Worm (Caenorhabditis elegans) whole organism, L1 larva: ENCODE data around the gene E02H4.8.

Experiments
- F16B12.6 ChIP-seq: fragments of 150-350 bp; optimal IDR thresholded peaks from 2 replicates; lab custom pipeline; 2014; ENCODE audit warnings: missing biosample characterization, missing genetic modification characterization
- alr-1 ChIP-seq: fragments of 200-800 bp; sonication (Bioruptor generic); optimal IDR thresholded peaks from 2 replicates; lab custom pipeline; 2018; ENCODE audit warnings: borderline replicate concordance, mild to moderate bottlenecking, missing genetic modification characterization, missing compliant biosample characterization
- ceh-63 ChIP-seq: fragments of 200-800 bp; sonication (Bioruptor generic); optimal IDR thresholded peaks from 2 replicates; lab custom pipeline; 2018; ENCODE audit warnings: mild to moderate bottlenecking, missing genetic modification characterization, missing compliant biosample characterization
- ceh-8 ChIP-seq: fragments of 200-800 bp; sonication (Bioruptor generic); optimal IDR thresholded peaks from 2 replicates; lab custom pipeline; 2018; ENCODE audit warnings: mild to moderate bottlenecking, missing genetic modification characterization, moderate library complexity, missing compliant biosample characterization
- ceh-82 ChIP-seq, 3 experiments: fragments of 150-350 bp in 1 of 3; sonication (generic microtip) in 2 of 3; optimal IDR thresholded peaks; 2 replicates each; lab custom pipeline; 2014 to 2017; ENCODE audit warnings: missing biosample characterization in 3 of 3, missing genetic modification characterization in 3 of 3
- ceh-90 ChIP-seq: sonication (generic microtip); optimal IDR thresholded peaks from 2 replicates; lab custom pipeline; 2016; ENCODE audit warnings: missing genetic modification characterization, missing compliant biosample characterization
- ces-1 ChIP-seq: fragments of 150-350 bp; optimal IDR thresholded peaks from 2 replicates; lab custom pipeline; 2014; ENCODE audit warnings: missing biosample characterization, missing genetic modification reagents, missing genetic modification characterization
- dpl-1 ChIP-seq, 3 experiments: fragments of 150-350 bp in 2 of 3; sonication (generic microtip) in 1 of 3; optimal IDR thresholded peaks; 2 replicates each; lab custom pipeline; 2014 to 2017; ENCODE audit warnings: missing biosample characterization in 3 of 3, missing genetic modification characterization in 3 of 3, missing genetic modification reagents in 3 of 3
- dsc-1 ChIP-seq: sonication (generic microtip); optimal IDR thresholded peaks from 2 replicates; lab custom pipeline; 2016; ENCODE audit warnings: mild to moderate bottlenecking, missing genetic modification characterization, missing compliant biosample characterization
- efl-1 ChIP-seq, 4 experiments: fragments of 150-350 bp; optimal IDR thresholded peaks in 3 of 4; peaks in 1 of 4; 1 replicate in 1 of 4; 2 replicates in 3 of 4; lab custom pipeline; 2014; ENCODE audit warnings: missing biosample characterization in 2 of 4, missing genetic modification characterization in 2 of 4, missing genetic modification reagents in 2 of 4
- efl-3 ChIP-seq: fragments of 200-800 bp; sonication (Bioruptor generic); optimal IDR thresholded peaks from 2 replicates; lab custom pipeline; 2018; ENCODE audit warnings: mild to moderate bottlenecking, missing genetic modification characterization, missing compliant biosample characterization
- fkh-10 ChIP-seq: sonication (generic microtip); optimal IDR thresholded peaks from 2 replicates; lab custom pipeline; 2017; ENCODE audit warnings: missing biosample characterization, missing genetic modification reagents, missing genetic modification characterization
- fkh-4 ChIP-seq: sonication (generic microtip); optimal IDR thresholded peaks from 2 replicates; lab custom pipeline; 2016; ENCODE audit warnings: missing compliant biosample characterization, missing genetic modification characterization, borderline replicate concordance
- fkh-8 ChIP-seq: sonication (generic microtip); optimal IDR thresholded peaks from 2 replicates; lab custom pipeline; 2016; ENCODE audit warnings: mild to moderate bottlenecking, missing genetic modification characterization, missing compliant biosample characterization
- grh-1 ChIP-seq: fragments of 200-800 bp; sonication (Bioruptor generic); IDR thresholded peaks from 2 replicates; pipeline ENCODE4 v1.3.6; 2022; ENCODE audit warnings: missing genetic modification reagents, missing genetic modification characterization, missing compliant biosample characterization
- hlh-17 ChIP-seq: fragments of 200-800 bp; sonication (Bioruptor generic); optimal IDR thresholded peaks from 2 replicates; lab custom pipeline; 2018; ENCODE audit warnings: missing genetic modification characterization, mild to moderate bottlenecking, missing compliant biosample characterization, moderate library complexity, borderline replicate concordance
- hlh-4 ChIP-seq: sonication (generic microtip); optimal IDR thresholded peaks from 2 replicates; lab custom pipeline; 2016; ENCODE audit warnings: mild to moderate bottlenecking, missing genetic modification characterization, missing compliant biosample characterization
- hpl-2 ChIP-seq: fragments of 150-350 bp; optimal IDR thresholded peaks from 2 replicates; lab custom pipeline; 2014; ENCODE audit warnings: missing biosample characterization, missing genetic modification reagents, missing genetic modification characterization
- isw-1 ChIP-seq: fragments of 200-800 bp; sonication (Bioruptor generic); IDR thresholded peaks from 2 replicates; pipeline ENCODE4 v1.3.6; 2022; ENCODE audit warnings: missing genetic modification characterization, missing compliant biosample characterization
- jun-1 ChIP-seq: fragments of 150-350 bp; optimal IDR thresholded peaks from 2 replicates; lab custom pipeline; 2014; ENCODE audit warnings: missing biosample characterization, missing genetic modification reagents, missing genetic modification characterization
- lin-15B ChIP-seq: fragments of 150-350 bp; sonication (generic microtip); optimal IDR thresholded peaks from 3 replicates; lab custom pipeline; 2014; ENCODE audit warnings: missing biosample characterization, missing genetic modification characterization
- lin-35 ChIP-seq, 2 experiments: fragments of 150-350 bp; optimal IDR thresholded peaks; 2 replicates each; lab custom pipeline; 2014; ENCODE audit warnings: missing biosample characterization in 2 of 2, missing genetic modification characterization in 2 of 2, missing genetic modification reagents in 2 of 2
- lin-39 ChIP-seq: fragments of 150-350 bp; optimal IDR thresholded peaks from 2 replicates; lab custom pipeline; 2014; ENCODE audit warnings: missing biosample characterization, missing genetic modification reagents, missing genetic modification characterization
- lsy-2 ChIP-seq, 2 experiments: fragments of 150-350 bp; optimal IDR thresholded peaks; 2 replicates each; lab custom pipeline; 2014; ENCODE audit warnings: missing biosample characterization in 2 of 2, missing genetic modification characterization in 2 of 2
- mab-9 ChIP-seq: fragments of 200-800 bp; sonication (Bioruptor generic); IDR thresholded peaks from 2 replicates; pipeline ENCODE4 v1.3.6; 2022; ENCODE audit warnings: missing genetic modification reagents, missing genetic modification characterization, missing compliant biosample characterization
- mdl-1 ChIP-seq, 2 experiments: fragments of 150-350 bp; optimal IDR thresholded peaks; 2 replicates each; lab custom pipeline; 2014 to 2017; ENCODE audit warnings: missing biosample characterization in 2 of 2, missing genetic modification characterization in 2 of 2, inconsistent platforms in 1 of 2
- mef-2 ChIP-seq: fragments of 150-350 bp; optimal IDR thresholded peaks from 2 replicates; lab custom pipeline; 2014; ENCODE audit warnings: missing biosample characterization, missing genetic modification characterization
- mep-1 ChIP-seq: fragments of 150-350 bp; optimal IDR thresholded peaks from 2 replicates; lab custom pipeline; 2014; ENCODE audit warnings: missing biosample characterization, missing genetic modification characterization
- nhr-11 ChIP-seq: fragments of 150-350 bp; optimal IDR thresholded peaks from 2 replicates; lab custom pipeline; 2014; ENCODE audit warnings: missing biosample characterization, missing genetic modification characterization
- nhr-12 ChIP-seq: sonication (generic microtip); optimal IDR thresholded peaks from 2 replicates; lab custom pipeline; 2017; ENCODE audit warnings: missing biosample characterization, missing genetic modification characterization
- nhr-19 ChIP-seq: fragments of 200-800 bp; sonication (Bioruptor generic); conservative IDR thresholded peaks from 2 replicates; pipeline ENCODE4 v1.3.6; 2022; ENCODE audit warnings: missing genetic modification characterization, missing compliant biosample characterization
- nhr-20 ChIP-seq: sonication (generic microtip); optimal IDR thresholded peaks from 2 replicates; lab custom pipeline; 2016; ENCODE audit warnings: mild to moderate bottlenecking, missing genetic modification characterization, missing compliant biosample characterization
- nhr-237 ChIP-seq: fragments of 150-350 bp; optimal IDR thresholded peaks from 2 replicates; lab custom pipeline; 2014; ENCODE audit warnings: missing biosample characterization, missing genetic modification characterization
- nhr-71 ChIP-seq: sonication (generic microtip); optimal IDR thresholded peaks from 2 replicates; lab custom pipeline; 2016; ENCODE audit warnings: mild to moderate bottlenecking, missing genetic modification characterization, moderate library complexity, missing compliant biosample characterization
- nhr-77 ChIP-seq: fragments of 150-350 bp; optimal IDR thresholded peaks from 2 replicates; lab custom pipeline; 2014; ENCODE audit warnings: missing biosample characterization, missing genetic modification characterization
- nhr-85 ChIP-seq: sonication (generic microtip); peaks from one replicate; lab custom pipeline; 2016; ENCODE audit warnings: missing genetic modification characterization, inconsistent platforms, missing compliant biosample characterization
- pag-3 ChIP-seq: sonication (generic microtip); optimal IDR thresholded peaks from 2 replicates; lab custom pipeline; 2017; ENCODE audit warnings: missing genetic modification characterization, mild to moderate bottlenecking, missing compliant biosample characterization, antibody characterized with exemption, borderline replicate concordance; ENCODE audit not compliant: insufficient read depth
- pax-3 ChIP-seq: fragments of 200-800 bp; sonication (Bioruptor generic); optimal IDR thresholded peaks from 2 replicates; lab custom pipeline; 2018; ENCODE audit warnings: mild to moderate bottlenecking, missing genetic modification characterization, moderate library complexity, missing compliant biosample characterization
- rnt-1 ChIP-seq: sonication (generic microtip); optimal IDR thresholded peaks from 2 replicates; lab custom pipeline; 2016; ENCODE audit warnings: mild to moderate bottlenecking, missing genetic modification characterization, moderate library complexity, missing compliant biosample characterization
- snu-23 ChIP-seq: sonication (generic microtip); optimal IDR thresholded peaks from 2 replicates; lab custom pipeline; 2016; ENCODE audit warnings: missing genetic modification characterization, missing compliant biosample characterization
- sox-4 ChIP-seq: sonication (generic microtip); optimal IDR thresholded peaks from 2 replicates; lab custom pipeline; 2016; ENCODE audit warnings: missing genetic modification characterization, missing compliant biosample characterization
- sptf-1 ChIP-seq: fragments of 150-350 bp; optimal IDR thresholded peaks from 2 replicates; lab custom pipeline; 2014; ENCODE audit warnings: missing biosample characterization, missing genetic modification characterization
- swsn-7 ChIP-seq: sonication (generic microtip); optimal IDR thresholded peaks from 2 replicates; lab custom pipeline; 2016; ENCODE audit warnings: missing genetic modification characterization, missing compliant biosample characterization
- tbx-2 ChIP-seq: sonication (generic microtip); optimal IDR thresholded peaks from 2 replicates; lab custom pipeline; 2016; ENCODE audit warnings: missing genetic modification characterization, missing compliant biosample characterization
- tlp-1 ChIP-seq: fragments of 150-350 bp; optimal IDR thresholded peaks from 2 replicates; lab custom pipeline; 2014; ENCODE audit warnings: missing biosample characterization, missing genetic modification characterization
- unc-130 ChIP-seq: fragments of 150-350 bp; optimal IDR thresholded peaks from 2 replicates; lab custom pipeline; 2017; ENCODE audit warnings: missing biosample characterization, missing genetic modification characterization, inconsistent platforms
- unc-30 ChIP-seq: sonication (generic microtip); optimal IDR thresholded peaks from 2 replicates; lab custom pipeline; 2017; ENCODE audit warnings: missing biosample characterization, missing genetic modification characterization
- unc-62 ChIP-seq: fragments of 150-350 bp; optimal IDR thresholded peaks from 2 replicates; lab custom pipeline; 2014; ENCODE audit warnings: missing biosample characterization, missing genetic modification reagents, missing genetic modification characterization
- vab-15 ChIP-seq: sonication (generic microtip); optimal IDR thresholded peaks from 2 replicates; lab custom pipeline; 2017; ENCODE audit warnings: missing genotype, mild to moderate bottlenecking, missing genetic modification characterization, missing compliant biosample characterization
- xbp-1 ChIP-seq: sonication (generic microtip); optimal IDR thresholded peaks from 2 replicates; lab custom pipeline; 2016; ENCODE audit warnings: missing genetic modification characterization, missing compliant biosample characterization
- zag-1 ChIP-seq: fragments of 150-350 bp; optimal IDR thresholded peaks from 2 replicates; lab custom pipeline; 2014; ENCODE audit warnings: missing biosample characterization, missing genetic modification characterization
- ztf-4 ChIP-seq: fragments of 150-350 bp; optimal IDR thresholded peaks from 2 replicates; lab custom pipeline; 2014; ENCODE audit warnings: missing biosample characterization, missing genetic modification characterization

The E02H4.8 gene

DNA sequence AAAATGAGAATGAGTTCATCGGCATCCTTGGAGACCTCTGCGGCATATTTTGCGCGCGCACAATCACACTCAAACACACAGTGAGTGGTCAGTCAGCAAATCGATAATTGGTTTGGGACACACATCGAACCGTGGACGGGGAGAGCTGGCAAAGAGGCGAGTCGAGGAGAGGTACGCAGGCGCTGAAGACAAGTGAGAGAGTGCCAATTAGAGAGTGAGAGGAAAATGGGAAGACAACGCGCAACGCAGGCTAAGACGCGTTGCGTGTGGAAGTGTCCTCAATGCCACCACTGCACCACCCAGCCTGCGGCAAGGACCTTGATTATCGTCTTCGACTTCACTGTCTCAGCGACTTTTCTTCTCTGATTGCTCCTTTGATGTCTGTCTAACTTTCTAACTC is 33.8 kb upstream of the E02H4.8 start (continued):
- no peak for TF ChIP-seq hlh-17 (GFP tag; lab: Kevin White, UChicago)
- peak; percentile 75 for TF ChIP-seq swsn-7 (tag; lab: Kevin White, UChicago)
- TF ChIP-seq ztf-4 (tag; lab: Kevin White, UChicago) = peak; percentile 27
- peak; percentile 73 for TF ChIP-seq dsc-1 (tag; lab: Kevin White, UChicago)
- TF ChIP-seq fkh-4 (tag; lab: Kevin White, UChicago) = peak; percentile 27
- peak; percentile 75 for TF ChIP-seq nhr-19 (GFP tag; lab: Robert Waterston, UW)
- TF ChIP-seq grh-1 (GFP tag; lab: Robert Waterston, UW) = 0 out of 2 replicates have a peak, but pooled peaks have one; percentile 28
- TF ChIP-seq lsy-2 (tag; optimal IDR thresholded peaks at IDR 0.05; lab: Kevin White, UChicago) = peak; percentile 60 to 72
- TF ChIP-seq nhr-20 = peak; percentile 77
- TF ChIP-seq ceh-90 (tag; lab: Kevin White, UChicago) = no peak
- peak; percentile 63 to 72 (median 65) for TF ChIP-seq ceh-82 (tag; optimal IDR thresholded peaks at IDR 0.05; lab: Kevin White, UChicago)
- no peak for TF ChIP-seq lin-15B (tag; lab: Kevin White, UChicago)
- TF ChIP-seq pax-3 (tag; lab: Kevin White, UChicago) = no peak
- peak; percentile 46 for TF ChIP-seq pag-3 (tag; lab: Kevin White, UChicago)
- peak; percentile 88 for TF ChIP-seq nhr-71
- no peak for TF ChIP-seq nhr-12 (tag; lab: Kevin White, UChicago)
- TF ChIP-seq unc-62 (GFP tag; lab: Kevin White, UChicago) = no peak
- no peak for TF ChIP-seq ces-1 (GFP tag; lab: Kevin White, UChicago)
- TF ChIP-seq tlp-1 (tag; lab: Kevin White, UChicago) = no peak
- peak; percentile 76 for TF ChIP-seq tbx-2 (tag; lab: Kevin White, UChicago)
- TF ChIP-seq F16B12.6 (tag; lab: Kevin White, UChicago) = peak; percentile 38
- peak; percentile 38 for TF ChIP-seq jun-1 (tag; lab: Kevin White, UChicago)
- TF ChIP-seq unc-130 = no peak
- no peak for TF ChIP-seq sox-4 (tag; lab: Kevin White, UChicago)
- TF ChIP-seq mdl-1 (tag; optimal IDR thresholded peaks at IDR 0.05; lab: Kevin White, UChicago) = peak in 1 of 2 experiments; percentile 72
- TF ChIP-seq efl-3 (GFP tag; lab: Kevin White, UChicago) = no peak
- TF ChIP-seq ceh-63 (GFP tag; lab: Kevin White, UChicago) = no peak
- no peak for TF ChIP-seq alr-1
- peak; percentile 74 for TF ChIP-seq fkh-10 (GFP tag; lab: Kevin White, UChicago)
- no peak for TF ChIP-seq hlh-4 (tag; lab: Kevin White, UChicago)
- peak; percentile 79 for TF ChIP-seq rnt-1 (tag; lab: Kevin White, UChicago)
- peak; percentile 57 for TF ChIP-seq xbp-1 (tag; lab: Kevin White, UChicago)
- TF ChIP-seq nhr-77 (tag; lab: Kevin White, UChicago) = peak; percentile 45
- peak; percentile 30 to 43 (median 32) for TF ChIP-seq dpl-1 (GFP tag; optimal IDR thresholded peaks at IDR 0.05; lab: Kevin White, UChicago)
- no peak for TF ChIP-seq nhr-11 (tag; lab: Kevin White, UChicago)
- no peak for TF ChIP-seq nhr-237 (tag; lab: Kevin White, UChicago)
- peak; percentile 62 to 84 for TF ChIP-seq efl-1 (optimal IDR thresholded peaks at IDR 0.05; lab: Kevin White, UChicago)
- peak; percentile 5 to 84 for TF ChIP-seq efl-1 (GFP tag; optimal IDR thresholded peaks at IDR 0.05 in 1 of 2; lab: Kevin White, UChicago)
- peak; percentile 54 for TF ChIP-seq ceh-8
- no peak for TF ChIP-seq vab-15 (tag; lab: Kevin White, UChicago)
- TF ChIP-seq sptf-1 (tag; lab: Kevin White, UChicago) = no peak
- peak; percentile 41 for TF ChIP-seq isw-1
- TF ChIP-seq lin-35 (GFP tag; optimal IDR thresholded peaks at IDR 0.05; lab: Kevin White, UChicago) = peak; percentile 53 to 76
- no peak for TF ChIP-seq mef-2 (tag; lab: Kevin White, UChicago)
- no peak for TF ChIP-seq lin-39
- no peak for TF ChIP-seq unc-30 (tag; lab: Kevin White, UChicago)
- no peak for TF ChIP-seq hpl-2
- TF ChIP-seq mab-9 (GFP tag; lab: Robert Waterston, UW) = no peak
- peak; percentile 69 for TF ChIP-seq nhr-85 (tag; lab: Kevin White, UChicago)
- peak; percentile 87 for TF ChIP-seq snu-23
- TF ChIP-seq fkh-8 (tag; lab: Kevin White, UChicago) = peak; percentile 77
- TF ChIP-seq zag-1 (tag; lab: Kevin White, UChicago) = no peak
- TF ChIP-seq mep-1 (tag; lab: Kevin White, UChicago) = peak; percentile 77
